Fruit fly (Drosophila melanogaster) whole organism, prepupa: ENCODE data around the gene CG31705.

Experiments
- Blimp-1 ChIP-seq: fragments of 200-800 bp; sonication (Bioruptor generic); optimal IDR thresholded peaks from 3 replicates; lab custom pipeline; 2017; ENCODE audit warnings: missing biosample characterization, missing genetic modification characterization, mild to moderate bottlenecking, moderate library complexity, missing genetic modification reagents
- CG10669 ChIP-seq: fragments of 200-800 bp; sonication (Bioruptor generic); optimal IDR thresholded peaks from 3 replicates; lab custom pipeline; 2018; ENCODE audit warnings: missing biosample characterization, mild to moderate bottlenecking, missing genetic modification characterization, moderate library complexity
- CG11294 ChIP-seq: fragments of 200-800 bp; sonication (Bioruptor generic); IDR thresholded peaks from 2 replicates; pipeline ENCODE4 v1.3.6; 2022; ENCODE audit warnings: missing biosample characterization, missing genetic modification characterization
- CG16779 ChIP-seq: fragments of 200-800 bp; sonication (Bioruptor generic); optimal IDR thresholded peaks from 3 replicates; lab custom pipeline; 2017; ENCODE audit warnings: missing biosample characterization, mild to moderate bottlenecking, missing genetic modification characterization
- CG3032 ChIP-seq: fragments of 200-800 bp; optimal IDR thresholded peaks from 2 replicates; lab custom pipeline; 2019; ENCODE audit warnings: missing biosample characterization, mild to moderate bottlenecking, missing genetic modification characterization, moderate library complexity
- CG8119 ChIP-seq: fragments of 200-800 bp; sonication (Bioruptor generic); IDR thresholded peaks from 3 replicates; pipeline ENCODE4 v1.3.6; 2022; ENCODE audit warnings: missing biosample characterization, missing genetic modification characterization
- Hr38 ChIP-seq: sonication (Bioruptor generic); optimal IDR thresholded peaks from 2 replicates; lab custom pipeline; 2016; ENCODE audit warnings: missing biosample characterization, missing genetic modification characterization
- Hr4 ChIP-seq: fragments of 200-800 bp; sonication (Bioruptor generic); optimal IDR thresholded peaks from 3 replicates; lab custom pipeline; 2016; ENCODE audit warnings: missing biosample characterization, missing genetic modification characterization
- Lpt ChIP-seq: fragments of 200-800 bp; sonication (Bioruptor generic); optimal IDR thresholded peaks from 3 replicates; lab custom pipeline; 2016; ENCODE audit warnings: missing biosample characterization, missing genetic modification characterization
- OdsH ChIP-seq: fragments of 200-800 bp; sonication (Bioruptor generic); optimal IDR thresholded peaks from 3 replicates; lab custom pipeline; 2016; ENCODE audit warnings: missing biosample characterization, missing genetic modification characterization
- Sox102F ChIP-seq: fragments of 200-800 bp; sonication (Bioruptor generic); optimal IDR thresholded peaks from 2 replicates; lab custom pipeline; 2016; ENCODE audit warnings: missing biosample characterization, mild to moderate bottlenecking, missing genetic modification characterization
- Sox15 ChIP-seq: fragments of 200-800 bp; sonication (Bioruptor generic); optimal IDR thresholded peaks from 3 replicates; lab custom pipeline; 2016; ENCODE audit warnings: missing biosample characterization, missing genetic modification characterization
- eg ChIP-seq: fragments of 200-800 bp; sonication (Bioruptor generic); IDR thresholded peaks from 3 replicates; pipeline ENCODE4 v1.3.6; 2022; ENCODE audit warnings: missing biosample characterization, missing genetic modification characterization
- fd85E ChIP-seq: fragments of 200-800 bp; sonication (Bioruptor generic); optimal IDR thresholded peaks from 3 replicates; lab custom pipeline; 2016; ENCODE audit warnings: missing biosample characterization, missing genetic modification characterization
- ss ChIP-seq, 2 experiments: fragments of 200-800 bp; sonication (Bioruptor generic); optimal IDR thresholded peaks; 2 replicates in 1 of 2; 3 replicates in 1 of 2; lab custom pipeline; 2017 to 2018; ENCODE audit warnings: mild to moderate bottlenecking in 2 of 2, missing biosample characterization in 2 of 2, missing genetic modification characterization in 2 of 2, moderate library complexity in 1 of 2
- topi ChIP-seq: fragments of 200-800 bp; sonication (Bioruptor generic); optimal IDR thresholded peaks from 3 replicates; lab custom pipeline; 2016; ENCODE audit warnings: missing biosample characterization, missing genetic modification characterization

CG31705 gene

dm6 chr2L:11488465-11489037, 39.5 kb downstream of the CG31705 start:
- TF ChIP-seq CG11294 (GFP tag; lab: Robert Waterston, UW): no peak
- no peak for TF ChIP-seq Hr38
- no peak for TF ChIP-seq topi (GFP tag; lab: Kevin White, UChicago)
- TF ChIP-seq OdsH (GFP tag; lab: Kevin White, UChicago): no peak

DNA sequence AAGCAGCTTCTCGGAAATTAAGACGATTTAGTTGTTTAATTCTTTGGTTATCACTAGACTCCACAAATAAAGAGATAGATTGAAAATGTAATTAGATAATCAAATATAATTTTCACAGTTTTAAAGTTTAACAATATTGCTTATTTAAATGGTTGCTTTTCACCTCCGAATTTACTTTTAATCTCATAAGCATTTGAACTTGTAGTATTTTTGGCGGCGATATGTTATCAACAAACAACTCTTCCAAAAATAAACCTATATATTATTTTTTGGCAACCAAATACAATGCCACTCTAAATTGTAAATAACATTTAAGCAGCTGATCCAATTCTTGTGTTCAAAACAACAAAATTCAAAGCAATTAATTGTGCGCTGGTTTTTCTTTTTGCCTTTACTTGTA, 43.6 kb downstream of the CG31705 start, which contains the start of the genes CG43355 and sala:
Gene CG43355 (plus strand): TSS at position 301 of the 400 bp plus-strand sequence.
Gene sala (plus strand): TSS at position 301 of the 400 bp plus-strand sequence.
- TF ChIP-seq eg (GFP tag; lab: Robert Waterston, UW): no peak
- TF ChIP-seq CG11294 (GFP tag; lab: Robert Waterston, UW): no peak

dm6 chr2L:11474960-11475359, 53.0 kb downstream of the CG31705 start:
- TF ChIP-seq CG16779 (tag; lab: Kevin White, UChicago): no peak
- no peak for TF ChIP-seq OdsH (GFP tag; lab: Kevin White, UChicago)
- no peak for TF ChIP-seq CG10669
- TF ChIP-seq ss (GFP tag; optimal IDR thresholded peaks at IDR 0.05; lab: Kevin White, UChicago): no peak
- TF ChIP-seq Lpt (GFP tag; lab: Kevin White, UChicago): no peak
- TF ChIP-seq Blimp-1 (GFP tag; lab: Kevin White, UChicago): no peak
- no peak for TF ChIP-seq Sox102F (GFP tag; lab: Kevin White, UChicago)
- TF ChIP-seq Sox15 (GFP tag; lab: Kevin White, UChicago): no peak
- TF ChIP-seq CG11294 (GFP tag; lab: Robert Waterston, UW): no peak
- no peak for TF ChIP-seq CG8119 (GFP tag; lab: Robert Waterston, UW)
- TF ChIP-seq Hr4: no peak
- no peak for TF ChIP-seq CG3032 (tag; lab: Kevin White, UChicago)
- no peak for TF ChIP-seq fd85E (GFP tag; lab: Kevin White, UChicago)
